Worm (Caenorhabditis elegans) whole organism, L2 larva: ENCODE results near the gene sfxn-1.4.

Experiments used
- C34F6.9 ChIP-seq: fragments of 150-350 bp; optimal IDR thresholded peaks from 2 replicates; lab custom pipeline; 2014; ENCODE audit warnings: missing biosample characterization, missing genetic modification characterization
- F13H6.1 ChIP-seq: sonication (generic microtip); optimal IDR thresholded peaks from 2 replicates; lab custom pipeline; 2016; ENCODE audit warnings: missing genetic modification characterization, missing compliant biosample characterization
- blmp-1 ChIP-seq: sonication (generic microtip); optimal IDR thresholded peaks from 2 replicates; lab custom pipeline; 2017; ENCODE audit warnings: missing genetic modification characterization, mild to moderate bottlenecking, missing compliant biosample characterization, antibody characterized with exemption, moderate library complexity; ENCODE audit not compliant: insufficient read depth
- ceh-16 ChIP-seq: fragments of 150-350 bp; optimal IDR thresholded peaks from 2 replicates; lab custom pipeline; 2014; ENCODE audit warnings: missing biosample characterization, missing genetic modification characterization
- dmd-4 ChIP-seq: sonication (generic microtip); optimal IDR thresholded peaks from 2 replicates; lab custom pipeline; 2017; ENCODE audit warnings: missing biosample characterization, missing genetic modification characterization
- egl-27 ChIP-seq: sonication (generic microtip); optimal IDR thresholded peaks from 3 replicates; lab custom pipeline; 2017; ENCODE audit warnings: missing biosample characterization, missing genetic modification reagents, missing genetic modification characterization
- elt-1 ChIP-seq: fragments of 150-350 bp; optimal IDR thresholded peaks from 2 replicates; lab custom pipeline; 2014; ENCODE audit warnings: missing biosample characterization, missing genetic modification characterization
- elt-3 ChIP-seq: sonication (generic microtip); optimal IDR thresholded peaks from 2 replicates; lab custom pipeline; 2017; ENCODE audit warnings: missing biosample characterization, missing genetic modification characterization
- lin-11 ChIP-seq: fragments of 150-350 bp; sonication (generic microtip); optimal IDR thresholded peaks from 2 replicates; lab custom pipeline; 2014; ENCODE audit warnings: missing biosample characterization, missing genetic modification characterization, inconsistent platforms, mixed read lengths
- lsy-2 ChIP-seq, 2 experiments: fragments of 150-350 bp in 1 of 2; sonication (generic microtip) in 1 of 2; optimal IDR thresholded peaks; 2 replicates each; lab custom pipeline; 2014 to 2017; ENCODE audit warnings: missing biosample characterization in 2 of 2, missing genetic modification characterization in 2 of 2
- mab-5 ChIP-seq: fragments of 150-350 bp; optimal IDR thresholded peaks from 2 replicates; lab custom pipeline; 2014; ENCODE audit warnings: missing biosample characterization, missing genetic modification characterization
- nhr-10 ChIP-seq: sonication (generic microtip); optimal IDR thresholded peaks from 2 replicates; lab custom pipeline; 2017; ENCODE audit warnings: missing biosample characterization, missing genetic modification characterization
- nhr-12 ChIP-seq: fragments of 150-350 bp; optimal IDR thresholded peaks from 2 replicates; lab custom pipeline; 2014; ENCODE audit warnings: missing biosample characterization, missing genetic modification characterization
- nhr-129 ChIP-seq: fragments of 150-350 bp; optimal IDR thresholded peaks from 2 replicates; lab custom pipeline; 2014; ENCODE audit warnings: missing biosample characterization, missing genetic modification characterization
- nhr-237 ChIP-seq: fragments of 150-350 bp; optimal IDR thresholded peaks from 2 replicates; lab custom pipeline; 2014; ENCODE audit warnings: missing biosample characterization, missing genetic modification characterization
- nhr-25 ChIP-seq: fragments of 150-350 bp; sonication (generic microtip); optimal IDR thresholded peaks from 3 replicates; lab custom pipeline; 2014; ENCODE audit warnings: missing biosample characterization, missing genetic modification characterization
- nhr-6 ChIP-seq: fragments of 150-350 bp; optimal IDR thresholded peaks from 2 replicates; lab custom pipeline; 2014; ENCODE audit warnings: missing biosample characterization, missing genetic modification characterization
- sma-3 ChIP-seq: sonication (generic microtip); optimal IDR thresholded peaks from 2 replicates; lab custom pipeline; 2016; ENCODE audit warnings: missing genetic modification reagents, missing genetic modification characterization, missing compliant biosample characterization
- sma-9 ChIP-seq, 2 experiments: fragments of 150-350 bp in 1 of 2; sonication (generic microtip) in 1 of 2; optimal IDR thresholded peaks; 2 replicates each; lab custom pipeline; 2014 to 2016; ENCODE audit warnings: missing genetic modification characterization in 2 of 2, mild to moderate bottlenecking in 1 of 2, missing biosample characterization in 1 of 2, missing compliant biosample characterization in 1 of 2, missing genetic modification reagents in 1 of 2, moderate library complexity in 1 of 2
- snpc-4 ChIP-seq: fragments of 150-350 bp; optimal IDR thresholded peaks from 2 replicates; lab custom pipeline; 2014; ENCODE audit warnings: missing biosample characterization, missing genetic modification characterization
- unc-39 ChIP-seq: fragments of 150-350 bp; optimal IDR thresholded peaks from 2 replicates; lab custom pipeline; 2014; ENCODE audit warnings: missing biosample characterization, missing genetic modification characterization
- unc-55 ChIP-seq: fragments of 150-350 bp; sonication (generic microtip); optimal IDR thresholded peaks from 3 replicates; lab custom pipeline; 2014; ENCODE audit warnings: missing biosample characterization, missing genetic modification reagents, missing genetic modification characterization
- unc-62 ChIP-seq: fragments of 150-350 bp; optimal IDR thresholded peaks from 2 replicates; lab custom pipeline; 2014; ENCODE audit warnings: missing biosample characterization, missing genetic modification reagents, missing genetic modification characterization
- zag-1 ChIP-seq: fragments of 150-350 bp; optimal IDR thresholded peaks from 2 replicates; lab custom pipeline; 2014; ENCODE audit warnings: missing biosample characterization, missing genetic modification characterization
- ztf-1 ChIP-seq: fragments of 200-800 bp; sonication (Bioruptor generic); conservative IDR thresholded peaks from 2 replicates; pipeline ENCODE4 v1.3.6; 2022; ENCODE audit warnings: missing genetic modification characterization, missing compliant biosample characterization

sfxn-1.4 gene

ce11 chrII:11724362-11724761, 43.3 kb upstream of the sfxn-1.4 start (continued):
- TF ChIP-seq sma-3 (GFP tag; lab: Kevin White, UChicago) (no peak), blmp-1 (tag; lab: Kevin White, UChicago) (peak; percentile 8), ceh-16 (no peak), mab-5 (tag; lab: Kevin White, UChicago) (peak; percentile 18)

ce11 chrII:11723904-11724303, 42.9 kb upstream of the sfxn-1.4 start, which contains the start of gene ldh-1:
Gene ldh-1, plus strand, starts transcription at chrII:11724204.
- TF ChIP-seq nhr-129 (tag; lab: Kevin White, UChicago) (peak; percentile 77), blmp-1 (tag; lab: Kevin White, UChicago) (no peak)

- peak; percentile 7 for TF ChIP-seq lin-11
- no peak for TF ChIP-seq nhr-25 (tag; lab: Kevin White, UChicago)
- no peak for TF ChIP-seq sma-3 (GFP tag; lab: Kevin White, UChicago)
- TF ChIP-seq C34F6.9 (tag; lab: Kevin White, UChicago) = peak; percentile 40
- peak in 1 of 2 experiments; percentile 23 for TF ChIP-seq lsy-2 (tag; optimal IDR thresholded peaks at IDR 0.05; lab: Kevin White, UChicago)
- no peak for TF ChIP-seq nhr-237 (tag; lab: Kevin White, UChicago)
- no peak for TF ChIP-seq egl-27 (tag; lab: Kevin White, UChicago)
- TF ChIP-seq, all 48 proteins: peak for 3
Measured at ce11 chrII:11722164-11722563, 41.1 kb upstream of the sfxn-1.4 start.

ce11 chrII:11721604-11722003, 40.6 kb upstream of the sfxn-1.4 start:
- TF ChIP-seq elt-1 (tag; lab: Kevin White, UChicago) = no peak

ce11 chrII:11720819-11721218, 39.8 kb upstream of the sfxn-1.4 start:
- TF ChIP-seq mab-5 (tag; lab: Kevin White, UChicago) = no peak
- no peak for TF ChIP-seq unc-62 (GFP tag; lab: Kevin White, UChicago)
- TF ChIP-seq ztf-1 (GFP tag; lab: Robert Waterston, UW) = no peak
- TF ChIP-seq, all 48 proteins: peak for 0

- TF ChIP-seq unc-55 (GFP tag; lab: Kevin White, UChicago) = no peak
- TF ChIP-seq unc-39 (tag; lab: Kevin White, UChicago) = no peak
- no peak for TF ChIP-seq ztf-1 (GFP tag; lab: Robert Waterston, UW)
- no peak for TF ChIP-seq elt-3
- no peak for TF ChIP-seq nhr-10 (tag; lab: Kevin White, UChicago)
- TF ChIP-seq, all 48 proteins: peak for 0
Measured at ce11 chrII:11720102-11720501, 39.1 kb upstream of the sfxn-1.4 start, which contains the start of gene F13D12.3. Gene F13D12.3, plus strand, starts transcription at chrII:11720402.

ce11 chrII:11719533-11719932, 38.5 kb upstream of the sfxn-1.4 start:
- TF ChIP-seq dmd-4 (no peak), lsy-2 (tag; optimal IDR thresholded peaks at IDR 0.05; lab: Kevin White, UChicago) (peak in 1 of 2 experiments; percentile 38)

ce11 chrII:11714728-11715127, 33.7 kb upstream of the sfxn-1.4 start:
- TF ChIP-seq snpc-4 (tag; lab: Kevin White, UChicago) (peak; percentile 37), elt-3 (no peak)

ce11 chrII:11713569-11713968, 32.5 kb upstream of the sfxn-1.4 start, which contains the start of gene F13D12.10:
Gene F13D12.10, plus strand, starts transcription at chrII:11713799.
- TF ChIP-seq zag-1 (tag; lab: Kevin White, UChicago) = peak; percentile 60
- no peak for TF ChIP-seq nhr-6
- no peak for TF ChIP-seq nhr-10 (tag; lab: Kevin White, UChicago)
- TF ChIP-seq nhr-12 = no peak
- TF ChIP-seq sma-9 (GFP tag; optimal IDR thresholded peaks at IDR 0.05; lab: Kevin White, UChicago) = peak; percentile 45
- no peak for TF ChIP-seq sma-9 (tag; optimal IDR thresholded peaks at IDR 0.05; lab: Kevin White, UChicago)
- peak; percentile 43 for TF ChIP-seq F13H6.1 (tag; lab: Kevin White, UChicago)
- peak; percentile 17 for TF ChIP-seq C34F6.9 (tag; lab: Kevin White, UChicago)
- TF ChIP-seq elt-3 = no peak
- peak in 1 of 2 experiments; percentile 14 for TF ChIP-seq lsy-2 (tag; optimal IDR thresholded peaks at IDR 0.05; lab: Kevin White, UChicago)
- peak; percentile 48 for TF ChIP-seq nhr-129 (tag; lab: Kevin White, UChicago)
